Fruit fly (Drosophila melanogaster) whole organism, prepupa: ENCODE measurements around the gene Ktl.

Experiments used
- CG10669 ChIP-seq: fragments of 200-800 bp; sonication (Bioruptor generic); optimal IDR thresholded peaks from 3 replicates; lab custom pipeline; 2018; ENCODE audit warnings: missing biosample characterization, mild to moderate bottlenecking, missing genetic modification characterization, moderate library complexity
- CG11294 ChIP-seq: fragments of 200-800 bp; sonication (Bioruptor generic); IDR thresholded peaks from 2 replicates; pipeline ENCODE4 v1.3.6; 2022; ENCODE audit warnings: missing biosample characterization, missing genetic modification characterization
- CG1621 ChIP-seq: fragments of 200-800 bp; sonication (Bioruptor generic); optimal IDR thresholded peaks from 3 replicates; lab custom pipeline; 2018; ENCODE audit warnings: missing biosample characterization, mild to moderate bottlenecking, missing genetic modification characterization
- CG31627 ChIP-seq: fragments of 200-800 bp; sonication (Bioruptor generic); optimal IDR thresholded peaks from 3 replicates; lab custom pipeline; 2016; ENCODE audit warnings: missing biosample characterization, missing genetic modification characterization
- CG3919 ChIP-seq: fragments of 200-800 bp; sonication (Bioruptor generic); optimal IDR thresholded peaks from 3 replicates; lab custom pipeline; 2016; ENCODE audit warnings: missing biosample characterization, missing genetic modification characterization
- CG6163 ChIP-seq: fragments of 200-800 bp; sonication (Bioruptor generic); IDR thresholded peaks from 3 replicates; pipeline ENCODE4 v1.3.6; 2022; ENCODE audit warnings: missing biosample characterization, missing genetic modification characterization
- CG6276 ChIP-seq: fragments of 200-800 bp; sonication (Bioruptor generic); optimal IDR thresholded peaks from 2 replicates; lab custom pipeline; 2017; ENCODE audit warnings: missing biosample characterization, mild to moderate bottlenecking, missing genetic modification characterization
- CG6792 ChIP-seq: fragments of 200-800 bp; sonication (Bioruptor generic); optimal IDR thresholded peaks from 3 replicates; lab custom pipeline; 2016; ENCODE audit warnings: missing biosample characterization, missing genetic modification characterization
- CG6854 ChIP-seq: fragments of 200-800 bp; sonication (Bioruptor generic); optimal IDR thresholded peaks from 2 replicates; lab custom pipeline; 2017; ENCODE audit warnings: missing biosample characterization, mild to moderate bottlenecking, missing genetic modification characterization
- CG7368 ChIP-seq: fragments of 200-800 bp; sonication (Bioruptor generic); optimal IDR thresholded peaks from 3 replicates; lab custom pipeline; 2016; ENCODE audit warnings: missing biosample characterization, missing genetic modification characterization
- CG8119 ChIP-seq: fragments of 200-800 bp; sonication (Bioruptor generic); IDR thresholded peaks from 3 replicates; pipeline ENCODE4 v1.3.6; 2022; ENCODE audit warnings: missing biosample characterization, missing genetic modification characterization
- CG8319 ChIP-seq: fragments of 200-800 bp; sonication (Bioruptor generic); optimal IDR thresholded peaks from 3 replicates; lab custom pipeline; 2016; ENCODE audit warnings: missing biosample characterization, missing genetic modification characterization
- CG8632 ChIP-seq: fragments of 200-800 bp; sonication (Bioruptor generic); optimal IDR thresholded peaks from 3 replicates; lab custom pipeline; 2016; ENCODE audit warnings: missing biosample characterization, missing genetic modification characterization
- CG9139 ChIP-seq: fragments of 200-800 bp; sonication (Bioruptor generic); optimal IDR thresholded peaks from 3 replicates; lab custom pipeline; 2017; ENCODE audit warnings: missing biosample characterization, mild to moderate bottlenecking, missing genetic modification characterization
- Eip75B ChIP-seq: fragments of 200-800 bp; sonication (Bioruptor generic); optimal IDR thresholded peaks from 3 replicates; lab custom pipeline; 2016; ENCODE audit warnings: missing biosample characterization, missing genetic modification characterization
- Eip78C ChIP-seq: fragments of 200-800 bp; sonication (Bioruptor generic); peaks from one replicate; lab custom pipeline; 2016; ENCODE audit warnings: missing biosample characterization, missing genetic modification characterization
- Ets96B ChIP-seq: fragments of 200-800 bp; optimal IDR thresholded peaks from 2 replicates; lab custom pipeline; 2019; ENCODE audit warnings: missing biosample characterization, mild to moderate bottlenecking, missing genetic modification characterization, moderate library complexity
- Hr39 ChIP-seq: fragments of 200-800 bp; sonication (Bioruptor generic); optimal IDR thresholded peaks from 2 replicates; lab custom pipeline; 2016; ENCODE audit warnings: missing biosample characterization, missing genetic modification characterization
- Lpt ChIP-seq: fragments of 200-800 bp; sonication (Bioruptor generic); optimal IDR thresholded peaks from 3 replicates; lab custom pipeline; 2016; ENCODE audit warnings: missing biosample characterization, missing genetic modification characterization
- Met ChIP-seq: fragments of 200-800 bp; sonication (Bioruptor generic); optimal IDR thresholded peaks from 3 replicates; lab custom pipeline; 2016; ENCODE audit warnings: missing biosample characterization, missing genetic modification characterization
- OdsH ChIP-seq: fragments of 200-800 bp; sonication (Bioruptor generic); optimal IDR thresholded peaks from 3 replicates; lab custom pipeline; 2016; ENCODE audit warnings: missing biosample characterization, missing genetic modification characterization
- Sox102F ChIP-seq: fragments of 200-800 bp; sonication (Bioruptor generic); optimal IDR thresholded peaks from 2 replicates; lab custom pipeline; 2016; ENCODE audit warnings: missing biosample characterization, mild to moderate bottlenecking, missing genetic modification characterization
- Sox14 ChIP-seq: fragments of 200-800 bp; sonication (Bioruptor generic); optimal IDR thresholded peaks from 3 replicates; lab custom pipeline; 2016; ENCODE audit warnings: missing biosample characterization, missing genetic modification characterization
- Sox15 ChIP-seq: fragments of 200-800 bp; sonication (Bioruptor generic); optimal IDR thresholded peaks from 3 replicates; lab custom pipeline; 2016; ENCODE audit warnings: missing biosample characterization, missing genetic modification characterization
- dac ChIP-seq: fragments of 200-800 bp; sonication (Bioruptor generic); optimal IDR thresholded peaks from 2 replicates; lab custom pipeline; 2017; ENCODE audit warnings: missing biosample characterization, mild to moderate bottlenecking, missing genetic modification characterization
- eg ChIP-seq: fragments of 200-800 bp; sonication (Bioruptor generic); IDR thresholded peaks from 3 replicates; pipeline ENCODE4 v1.3.6; 2022; ENCODE audit warnings: missing biosample characterization, missing genetic modification characterization
- esn ChIP-seq: fragments of 200-800 bp; sonication (Bioruptor generic); optimal IDR thresholded peaks from 2 replicates; lab custom pipeline; 2016; ENCODE audit warnings: missing biosample characterization, mild to moderate bottlenecking, missing genetic modification characterization, moderate library complexity
- fd85E ChIP-seq: fragments of 200-800 bp; sonication (Bioruptor generic); optimal IDR thresholded peaks from 3 replicates; lab custom pipeline; 2016; ENCODE audit warnings: missing biosample characterization, missing genetic modification characterization
- fkh ChIP-seq: fragments of 200-800 bp; sonication (Bioruptor generic); optimal IDR thresholded peaks from 3 replicates; lab custom pipeline; 2017; ENCODE audit warnings: missing biosample characterization, mild to moderate bottlenecking, missing genetic modification characterization, moderate library complexity
- lz ChIP-seq: fragments of 200-800 bp; sonication (Bioruptor generic); optimal IDR thresholded peaks from 3 replicates; lab custom pipeline; 2016; ENCODE audit warnings: missing biosample characterization, missing genetic modification characterization
- pdm3 ChIP-seq: fragments of 200-800 bp; sonication (Bioruptor generic); optimal IDR thresholded peaks from 3 replicates; lab custom pipeline; 2016; ENCODE audit warnings: missing biosample characterization, missing genetic modification characterization
- salr ChIP-seq, 2 experiments: fragments of 200-800 bp; sonication (Bioruptor generic); optimal IDR thresholded peaks; 3 replicates each; lab custom pipeline; 2016 to 2018; ENCODE audit warnings: missing biosample characterization in 2 of 2, missing genetic modification characterization in 2 of 2, mild to moderate bottlenecking in 1 of 2
- spab ChIP-seq: fragments of 200-800 bp; sonication (Bioruptor generic); optimal IDR thresholded peaks from 2 replicates; lab custom pipeline; 2017; ENCODE audit warnings: missing biosample characterization, mild to moderate bottlenecking, missing genetic modification characterization, missing genetic modification reagents
- ss ChIP-seq, 2 experiments: fragments of 200-800 bp; sonication (Bioruptor generic); optimal IDR thresholded peaks; 2 replicates in 1 of 2; 3 replicates in 1 of 2; lab custom pipeline; 2017 to 2018; ENCODE audit warnings: mild to moderate bottlenecking in 2 of 2, missing biosample characterization in 2 of 2, missing genetic modification characterization in 2 of 2, moderate library complexity in 1 of 2
- svp ChIP-seq: fragments of 200-800 bp; sonication (Bioruptor generic); peaks from one replicate; lab custom pipeline; 2016; ENCODE audit warnings: missing biosample characterization, missing genetic modification characterization

The Ktl gene

dm6 chr3R:20897128-20897527, at the start of gene Ktl:
Ktl (minus strand) TSS chr3R:20897320.
- no peak for TF ChIP-seq eg (GFP tag; lab: Robert Waterston, UW)
- TF ChIP-seq svp (GFP tag; lab: Kevin White, UChicago), result no peak
- no peak for TF ChIP-seq lz (GFP tag; lab: Kevin White, UChicago)
- no peak for TF ChIP-seq CG8632 (GFP tag; lab: Kevin White, UChicago)
- no peak for TF ChIP-seq Ets96B (tag; lab: Kevin White, UChicago)
- no peak for TF ChIP-seq Eip78C (GFP tag; lab: Kevin White, UChicago)
- no peak for TF ChIP-seq CG6792 (GFP tag; lab: Kevin White, UChicago)
- no peak for TF ChIP-seq fd85E (GFP tag; lab: Kevin White, UChicago)
- TF ChIP-seq CG3919 (GFP tag; lab: Kevin White, UChicago), result no peak

dm6 chr3R:20946774-20947173, 49.7 kb upstream of the Ktl start:
- TF ChIP-seq Eip75B (GFP tag; lab: Kevin White, UChicago) (no peak), ss (GFP tag; optimal IDR thresholded peaks at IDR 0.05; lab: Kevin White, UChicago) (no peak), CG11294 (GFP tag; lab: Robert Waterston, UW) (no peak), Hr39 (no peak), salr (GFP tag; optimal IDR thresholded peaks at IDR 0.05; lab: Kevin White, UChicago) (no peak), CG7368 (GFP tag; lab: Kevin White, UChicago) (no peak), CG8319 (GFP tag; lab: Kevin White, UChicago) (no peak), Sox14 (no peak), fkh (GFP tag; lab: Kevin White, UChicago) (no peak), CG10669 (no peak), Sox102F (GFP tag; lab: Kevin White, UChicago) (no peak), CG6276 (no peak), esn (no peak), CG9139 (GFP tag; lab: Kevin White, UChicago) (no peak), dac (no peak), CG31627 (GFP tag; lab: Kevin White, UChicago) (no peak)

- TF ChIP-seq fkh (GFP tag; lab: Kevin White, UChicago) (no peak), pdm3 (GFP tag; lab: Kevin White, UChicago) (no peak), eg (GFP tag; lab: Robert Waterston, UW) (no peak), svp (GFP tag; lab: Kevin White, UChicago) (no peak)
These were observed 48.3 kb upstream of the Ktl start, which contains the start of gene CG31191 for dm6 chr3R:20945463-20945862. CG31191 (minus strand) TSS chr3R:20945530.

- TF ChIP-seq CG3919 (GFP tag; lab: Kevin White, UChicago) (no peak), Lpt (GFP tag; lab: Kevin White, UChicago) (no peak), CG7368 (GFP tag; lab: Kevin White, UChicago) (no peak), svp (GFP tag; lab: Kevin White, UChicago) (peak; percentile 52), lz (GFP tag; lab: Kevin White, UChicago) (no peak), CG6163 (GFP tag; lab: Robert Waterston, UW) (0 out of 3 replicates have a peak, but pooled peaks have one; percentile 13), Eip75B (GFP tag; lab: Kevin White, UChicago) (no peak), CG11294 (GFP tag; lab: Robert Waterston, UW) (no peak), CG6854 (GFP tag; lab: Kevin White, UChicago) (peak; percentile 53), Met (GFP tag; lab: Kevin White, UChicago) (no peak), Sox15 (no peak), OdsH (GFP tag; lab: Kevin White, UChicago) (no peak), fkh (GFP tag; lab: Kevin White, UChicago) (peak; percentile 79), spab (GFP tag; lab: Kevin White, UChicago) (no peak), CG10669 (no peak), CG8119 (no peak), CG1621 (tag; lab: Kevin White, UChicago) (no peak)
These were observed 18.7 kb upstream of the Ktl start for dm6 chr3R:20915828-20916227.
